Worm (Caenorhabditis elegans) whole organism, L2 larva: ENCODE measurements around the gene F26F12.8.

Experiments used
- C34F6.9 ChIP-seq: fragments of 150-350 bp; optimal IDR thresholded peaks from 2 replicates; lab custom pipeline; 2014; ENCODE audit warnings: missing biosample characterization, missing genetic modification characterization
- F13H6.1 ChIP-seq: sonication (generic microtip); optimal IDR thresholded peaks from 2 replicates; lab custom pipeline; 2016; ENCODE audit warnings: missing genetic modification characterization, missing compliant biosample characterization
- R02D3.7 ChIP-seq: fragments of 150-350 bp; optimal IDR thresholded peaks from 2 replicates; lab custom pipeline; 2014; ENCODE audit warnings: missing biosample characterization, missing genetic modification characterization
- Y55F3AM.14 ChIP-seq: fragments of 200-800 bp; sonication (Bioruptor generic); optimal IDR thresholded peaks from 2 replicates; lab custom pipeline; 2018; ENCODE audit warnings: mild to moderate bottlenecking, missing genetic modification characterization, missing compliant biosample characterization
- ZK546.5 ChIP-seq: sonication (generic microtip); optimal IDR thresholded peaks from 2 replicates; lab custom pipeline; 2017; ENCODE audit warnings: missing biosample characterization, missing genetic modification characterization
- alr-1 ChIP-seq: fragments of 150-350 bp; optimal IDR thresholded peaks from 2 replicates; lab custom pipeline; 2014; ENCODE audit warnings: missing biosample characterization, missing genetic modification characterization
- aly-2 ChIP-seq: fragments of 150-350 bp; optimal IDR thresholded peaks from 2 replicates; lab custom pipeline; 2014; ENCODE audit warnings: missing biosample characterization, missing genetic modification characterization
- ama-1 ChIP-seq: fragments of 150-350 bp; optimal IDR thresholded peaks from 2 replicates; lab custom pipeline; 2018; ENCODE audit warnings: inconsistent platforms
- blmp-1 ChIP-seq: sonication (generic microtip); optimal IDR thresholded peaks from 2 replicates; lab custom pipeline; 2017; ENCODE audit warnings: missing genetic modification characterization, mild to moderate bottlenecking, missing compliant biosample characterization, antibody characterized with exemption, moderate library complexity; ENCODE audit not compliant: insufficient read depth
- ceh-16 ChIP-seq: fragments of 150-350 bp; optimal IDR thresholded peaks from 2 replicates; lab custom pipeline; 2014; ENCODE audit warnings: missing biosample characterization, missing genetic modification characterization
- ceh-82 ChIP-seq: fragments of 150-350 bp; optimal IDR thresholded peaks from 2 replicates; lab custom pipeline; 2014; ENCODE audit warnings: missing biosample characterization, missing genetic modification characterization
- crh-2 ChIP-seq: sonication (generic microtip); optimal IDR thresholded peaks from 2 replicates; lab custom pipeline; 2017; ENCODE audit warnings: missing biosample characterization, missing genetic modification characterization
- dmd-4 ChIP-seq: sonication (generic microtip); optimal IDR thresholded peaks from 2 replicates; lab custom pipeline; 2017; ENCODE audit warnings: missing biosample characterization, missing genetic modification characterization
- egl-27 ChIP-seq: sonication (generic microtip); optimal IDR thresholded peaks from 3 replicates; lab custom pipeline; 2017; ENCODE audit warnings: missing biosample characterization, missing genetic modification reagents, missing genetic modification characterization
- elt-1 ChIP-seq: fragments of 150-350 bp; optimal IDR thresholded peaks from 2 replicates; lab custom pipeline; 2014; ENCODE audit warnings: missing biosample characterization, missing genetic modification characterization
- elt-3 ChIP-seq: sonication (generic microtip); optimal IDR thresholded peaks from 2 replicates; lab custom pipeline; 2017; ENCODE audit warnings: missing biosample characterization, missing genetic modification characterization
- fos-1 ChIP-seq: fragments of 150-350 bp; optimal IDR thresholded peaks from 2 replicates; lab custom pipeline; 2014; ENCODE audit warnings: missing biosample characterization, missing genetic modification characterization
- gmeb-1 ChIP-seq: fragments of 150-350 bp; optimal IDR thresholded peaks from 2 replicates; lab custom pipeline; 2014; ENCODE audit warnings: missing biosample characterization, missing genetic modification characterization
- lin-11 ChIP-seq: fragments of 150-350 bp; sonication (generic microtip); optimal IDR thresholded peaks from 2 replicates; lab custom pipeline; 2014; ENCODE audit warnings: missing biosample characterization, missing genetic modification characterization, inconsistent platforms, mixed read lengths
- lin-13 ChIP-seq: fragments of 150-350 bp; optimal IDR thresholded peaks from 2 replicates; lab custom pipeline; 2014; ENCODE audit warnings: missing biosample characterization, missing genetic modification reagents, missing genetic modification characterization
- lin-39 ChIP-seq: fragments of 150-350 bp; optimal IDR thresholded peaks from 2 replicates; lab custom pipeline; 2014; ENCODE audit warnings: missing biosample characterization, missing genetic modification reagents, missing genetic modification characterization
- lsy-2 ChIP-seq, 2 experiments: fragments of 150-350 bp in 1 of 2; sonication (generic microtip) in 1 of 2; optimal IDR thresholded peaks; 2 replicates each; lab custom pipeline; 2014 to 2017; ENCODE audit warnings: missing biosample characterization in 2 of 2, missing genetic modification characterization in 2 of 2
- mab-5 ChIP-seq: fragments of 150-350 bp; optimal IDR thresholded peaks from 2 replicates; lab custom pipeline; 2014; ENCODE audit warnings: missing biosample characterization, missing genetic modification characterization
- mbf-1 ChIP-seq: sonication (generic microtip); optimal IDR thresholded peaks from 2 replicates; lab custom pipeline; 2017; ENCODE audit warnings: missing biosample characterization, missing genetic modification characterization
- mdl-1 ChIP-seq, 2 experiments: fragments of 150-350 bp in 1 of 2; sonication (generic microtip) in 1 of 2; optimal IDR thresholded peaks; 2 replicates each; lab custom pipeline; 2017; ENCODE audit warnings: missing biosample characterization in 2 of 2, missing genetic modification characterization in 2 of 2
- nhr-10 ChIP-seq: sonication (generic microtip); optimal IDR thresholded peaks from 2 replicates; lab custom pipeline; 2017; ENCODE audit warnings: missing biosample characterization, missing genetic modification characterization
- nhr-11 ChIP-seq: fragments of 150-350 bp; optimal IDR thresholded peaks from 2 replicates; lab custom pipeline; 2014; ENCODE audit warnings: missing biosample characterization, missing genetic modification characterization
- nhr-12 ChIP-seq: fragments of 150-350 bp; optimal IDR thresholded peaks from 2 replicates; lab custom pipeline; 2014; ENCODE audit warnings: missing biosample characterization, missing genetic modification characterization
- nhr-129 ChIP-seq: fragments of 150-350 bp; optimal IDR thresholded peaks from 2 replicates; lab custom pipeline; 2014; ENCODE audit warnings: missing biosample characterization, missing genetic modification characterization
- nhr-21 ChIP-seq: fragments of 150-350 bp; optimal IDR thresholded peaks from 2 replicates; lab custom pipeline; 2014; ENCODE audit warnings: missing biosample characterization, missing genetic modification characterization
- nhr-23 ChIP-seq: fragments of 150-350 bp; optimal IDR thresholded peaks from 2 replicates; lab custom pipeline; 2014; ENCODE audit warnings: missing biosample characterization, missing genetic modification reagents, missing genetic modification characterization
- nhr-237 ChIP-seq: fragments of 150-350 bp; optimal IDR thresholded peaks from 2 replicates; lab custom pipeline; 2014; ENCODE audit warnings: missing biosample characterization, missing genetic modification characterization
- nhr-25 ChIP-seq: fragments of 150-350 bp; sonication (generic microtip); optimal IDR thresholded peaks from 3 replicates; lab custom pipeline; 2014; ENCODE audit warnings: missing biosample characterization, missing genetic modification characterization
- nhr-6 ChIP-seq: fragments of 150-350 bp; optimal IDR thresholded peaks from 2 replicates; lab custom pipeline; 2014; ENCODE audit warnings: missing biosample characterization, missing genetic modification characterization
- nhr-77 ChIP-seq: fragments of 150-350 bp; optimal IDR thresholded peaks from 2 replicates; lab custom pipeline; 2014; ENCODE audit warnings: missing biosample characterization, missing genetic modification characterization
- peb-1 ChIP-seq: fragments of 150-350 bp; optimal IDR thresholded peaks from 2 replicates; lab custom pipeline; 2014; ENCODE audit warnings: missing biosample characterization, missing genetic modification characterization
- sem-4 ChIP-seq: fragments of 150-350 bp; optimal IDR thresholded peaks from 2 replicates; lab custom pipeline; 2014; ENCODE audit warnings: missing biosample characterization, missing genetic modification reagents, missing genetic modification characterization
- skn-1 ChIP-seq: sonication (generic microtip); optimal IDR thresholded peaks from 2 replicates; lab custom pipeline; 2017; ENCODE audit warnings: missing biosample characterization, missing genetic modification characterization
- sma-3 ChIP-seq: sonication (generic microtip); optimal IDR thresholded peaks from 2 replicates; lab custom pipeline; 2016; ENCODE audit warnings: missing genetic modification reagents, missing genetic modification characterization, missing compliant biosample characterization
- sma-9 ChIP-seq, 2 experiments: fragments of 150-350 bp in 1 of 2; sonication (generic microtip) in 1 of 2; optimal IDR thresholded peaks; 2 replicates each; lab custom pipeline; 2014 to 2016; ENCODE audit warnings: missing genetic modification characterization in 2 of 2, mild to moderate bottlenecking in 1 of 2, missing biosample characterization in 1 of 2, missing compliant biosample characterization in 1 of 2, missing genetic modification reagents in 1 of 2, moderate library complexity in 1 of 2
- snpc-4 ChIP-seq: fragments of 150-350 bp; optimal IDR thresholded peaks from 2 replicates; lab custom pipeline; 2014; ENCODE audit warnings: missing biosample characterization, missing genetic modification characterization
- unc-39 ChIP-seq: fragments of 150-350 bp; optimal IDR thresholded peaks from 2 replicates; lab custom pipeline; 2014; ENCODE audit warnings: missing biosample characterization, missing genetic modification characterization
- unc-55 ChIP-seq: fragments of 150-350 bp; sonication (generic microtip); optimal IDR thresholded peaks from 3 replicates; lab custom pipeline; 2014; ENCODE audit warnings: missing biosample characterization, missing genetic modification reagents, missing genetic modification characterization
- unc-62 ChIP-seq: fragments of 150-350 bp; optimal IDR thresholded peaks from 2 replicates; lab custom pipeline; 2014; ENCODE audit warnings: missing biosample characterization, missing genetic modification reagents, missing genetic modification characterization
- zag-1 ChIP-seq: fragments of 150-350 bp; optimal IDR thresholded peaks from 2 replicates; lab custom pipeline; 2014; ENCODE audit warnings: missing biosample characterization, missing genetic modification characterization
- ztf-1 ChIP-seq: fragments of 200-800 bp; sonication (Bioruptor generic); conservative IDR thresholded peaks from 2 replicates; pipeline ENCODE4 v1.3.6; 2022; ENCODE audit warnings: missing genetic modification characterization, missing compliant biosample characterization
- ztf-11 ChIP-seq: sonication (generic microtip); optimal IDR thresholded peaks from 2 replicates; lab custom pipeline; 2017; ENCODE audit warnings: missing biosample characterization, missing genetic modification characterization
- ztf-4 ChIP-seq: fragments of 150-350 bp; optimal IDR thresholded peaks from 2 replicates; lab custom pipeline; 2014; ENCODE audit warnings: missing biosample characterization, missing genetic modification characterization

F26F12.8 gene

DNA sequence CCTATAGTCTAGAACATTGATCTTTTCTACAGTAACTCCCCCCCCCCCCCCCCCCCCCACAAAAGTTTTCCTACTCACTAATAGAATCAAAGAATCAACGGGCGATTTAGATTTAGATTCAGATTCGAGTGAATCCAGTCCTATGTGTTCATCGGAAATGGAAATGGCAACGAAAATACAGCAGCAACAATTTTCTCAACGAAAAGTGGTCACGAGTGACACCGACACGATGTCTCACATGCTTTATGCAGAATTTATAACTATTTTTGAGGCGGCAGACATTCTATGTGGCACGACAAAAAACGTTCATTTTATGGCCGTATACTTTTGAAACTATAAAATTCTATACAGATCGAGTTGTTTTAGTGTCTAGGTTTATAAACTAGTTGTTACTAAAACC lies 17.2 kb downstream of the F26F12.8 start:
- TF ChIP-seq elt-1 (tag; lab: Kevin White, UChicago) (no peak), nhr-25 (peak; percentile 24), crh-2 (no peak)

ce11 chrV:5844349-5844760 lies 18.0 kb downstream of the F26F12.8 start:
- no peak for TF ChIP-seq nhr-237
- TF ChIP-seq nhr-11 (tag; lab: Kevin White, UChicago) = no peak
- TF ChIP-seq blmp-1 = peak; percentile 95
- no peak for TF ChIP-seq zag-1 (tag; lab: Kevin White, UChicago)
- peak; percentile 90 for TF ChIP-seq ama-1
- no peak for TF ChIP-seq ztf-1 (GFP tag; lab: Robert Waterston, UW)
- TF ChIP-seq unc-39 (tag; lab: Kevin White, UChicago) = no peak
- TF ChIP-seq nhr-23 = no peak
- no peak for TF ChIP-seq elt-3 (tag; lab: Kevin White, UChicago)
- TF ChIP-seq nhr-77 = no peak
- peak; percentile 61 to 68 for TF ChIP-seq mdl-1 (tag; optimal IDR thresholded peaks at IDR 0.05; lab: Kevin White, UChicago)
- TF ChIP-seq ceh-16 (tag; lab: Kevin White, UChicago) = peak; percentile 62
- TF ChIP-seq lin-13 (GFP tag; lab: Kevin White, UChicago) = no peak
- TF ChIP-seq egl-27 = peak; percentile 37
- no peak for TF ChIP-seq R02D3.7 (tag; lab: Kevin White, UChicago)
- peak; percentile 69 for TF ChIP-seq nhr-21 (tag; lab: Kevin White, UChicago)
- TF ChIP-seq nhr-10 = no peak
- no peak for TF ChIP-seq peb-1
- peak in 1 of 2 experiments; percentile 73 for TF ChIP-seq lsy-2 (tag; optimal IDR thresholded peaks at IDR 0.05; lab: Kevin White, UChicago)
- TF ChIP-seq gmeb-1 = peak; percentile 66
- TF ChIP-seq sem-4 (tag; lab: Kevin White, UChicago) = peak; percentile 78
- TF ChIP-seq ztf-4 (tag; lab: Kevin White, UChicago) = peak; percentile 79
- TF ChIP-seq lin-39 (tag; lab: Kevin White, UChicago) = no peak
- peak; percentile 60 for TF ChIP-seq lin-11 (tag; lab: Kevin White, UChicago)
- no peak for TF ChIP-seq ZK546.5 (tag; lab: Kevin White, UChicago)
- TF ChIP-seq Y55F3AM.14 (GFP tag; lab: Kevin White, UChicago) = peak; percentile 68
- TF ChIP-seq C34F6.9 = peak; percentile 87
- TF ChIP-seq alr-1 (tag; lab: Kevin White, UChicago) = no peak
- peak; percentile 96 for TF ChIP-seq nhr-25
- no peak for TF ChIP-seq skn-1 (tag; lab: Kevin White, UChicago)
- TF ChIP-seq unc-55 (GFP tag; lab: Kevin White, UChicago) = no peak
- no peak for TF ChIP-seq dmd-4 (tag; lab: Kevin White, UChicago)
- TF ChIP-seq mbf-1 (tag; lab: Kevin White, UChicago) = no peak
- no peak for TF ChIP-seq nhr-12
- TF ChIP-seq aly-2 = no peak
- no peak for TF ChIP-seq elt-1 (tag; lab: Kevin White, UChicago)
- TF ChIP-seq fos-1 (tag; lab: Kevin White, UChicago) = peak; percentile 30
- TF ChIP-seq sma-3 (GFP tag; lab: Kevin White, UChicago) = peak; percentile 84
- peak; percentile 96 for TF ChIP-seq sma-9 (GFP tag; optimal IDR thresholded peaks at IDR 0.05; lab: Kevin White, UChicago)
- no peak for TF ChIP-seq sma-9 (tag; optimal IDR thresholded peaks at IDR 0.05; lab: Kevin White, UChicago)
- no peak for TF ChIP-seq ceh-82
- no peak for TF ChIP-seq snpc-4
- TF ChIP-seq F13H6.1 (tag; lab: Kevin White, UChicago) = peak; percentile 89
- peak; percentile 35 for TF ChIP-seq nhr-6 (tag; lab: Kevin White, UChicago)
- peak; percentile 89 for TF ChIP-seq nhr-129 (tag; lab: Kevin White, UChicago)
- TF ChIP-seq ztf-11 (tag; lab: Kevin White, UChicago) = no peak
- no peak for TF ChIP-seq unc-62 (GFP tag; lab: Kevin White, UChicago)
- no peak for TF ChIP-seq mab-5
- peak; percentile 77 for TF ChIP-seq crh-2
- TF ChIP-seq, all 48 proteins: peak for 21
